Worm (Caenorhabditis elegans) whole organism, L2 larva: ENCODE measurements around the gene ugt-23.

Experiments
- ama-1 ChIP-seq: fragments of 150-350 bp; optimal IDR thresholded peaks from 2 replicates; lab custom pipeline; 2018; ENCODE audit warnings: inconsistent platforms
- elt-3 ChIP-seq: sonication (generic microtip); optimal IDR thresholded peaks from 2 replicates; lab custom pipeline; 2017; ENCODE audit warnings: missing biosample characterization, missing genetic modification characterization
- lin-13 ChIP-seq: fragments of 150-350 bp; optimal IDR thresholded peaks from 2 replicates; lab custom pipeline; 2014; ENCODE audit warnings: missing biosample characterization, missing genetic modification reagents, missing genetic modification characterization
- lsy-2 ChIP-seq, 2 experiments: fragments of 150-350 bp in 1 of 2; sonication (generic microtip) in 1 of 2; optimal IDR thresholded peaks; 2 replicates each; lab custom pipeline; 2014 to 2017; ENCODE audit warnings: missing biosample characterization in 2 of 2, missing genetic modification characterization in 2 of 2
- nhr-10 ChIP-seq: sonication (generic microtip); optimal IDR thresholded peaks from 2 replicates; lab custom pipeline; 2017; ENCODE audit warnings: missing biosample characterization, missing genetic modification characterization
- nhr-25 ChIP-seq: fragments of 150-350 bp; sonication (generic microtip); optimal IDR thresholded peaks from 3 replicates; lab custom pipeline; 2014; ENCODE audit warnings: missing biosample characterization, missing genetic modification characterization
- nhr-6 ChIP-seq: fragments of 150-350 bp; optimal IDR thresholded peaks from 2 replicates; lab custom pipeline; 2014; ENCODE audit warnings: missing biosample characterization, missing genetic modification characterization
- snpc-4 ChIP-seq: fragments of 150-350 bp; optimal IDR thresholded peaks from 2 replicates; lab custom pipeline; 2014; ENCODE audit warnings: missing biosample characterization, missing genetic modification characterization
- ztf-11 ChIP-seq: sonication (generic microtip); optimal IDR thresholded peaks from 2 replicates; lab custom pipeline; 2017; ENCODE audit warnings: missing biosample characterization, missing genetic modification characterization
- ztf-4 ChIP-seq: fragments of 150-350 bp; optimal IDR thresholded peaks from 2 replicates; lab custom pipeline; 2014; ENCODE audit warnings: missing biosample characterization, missing genetic modification characterization

DNA sequence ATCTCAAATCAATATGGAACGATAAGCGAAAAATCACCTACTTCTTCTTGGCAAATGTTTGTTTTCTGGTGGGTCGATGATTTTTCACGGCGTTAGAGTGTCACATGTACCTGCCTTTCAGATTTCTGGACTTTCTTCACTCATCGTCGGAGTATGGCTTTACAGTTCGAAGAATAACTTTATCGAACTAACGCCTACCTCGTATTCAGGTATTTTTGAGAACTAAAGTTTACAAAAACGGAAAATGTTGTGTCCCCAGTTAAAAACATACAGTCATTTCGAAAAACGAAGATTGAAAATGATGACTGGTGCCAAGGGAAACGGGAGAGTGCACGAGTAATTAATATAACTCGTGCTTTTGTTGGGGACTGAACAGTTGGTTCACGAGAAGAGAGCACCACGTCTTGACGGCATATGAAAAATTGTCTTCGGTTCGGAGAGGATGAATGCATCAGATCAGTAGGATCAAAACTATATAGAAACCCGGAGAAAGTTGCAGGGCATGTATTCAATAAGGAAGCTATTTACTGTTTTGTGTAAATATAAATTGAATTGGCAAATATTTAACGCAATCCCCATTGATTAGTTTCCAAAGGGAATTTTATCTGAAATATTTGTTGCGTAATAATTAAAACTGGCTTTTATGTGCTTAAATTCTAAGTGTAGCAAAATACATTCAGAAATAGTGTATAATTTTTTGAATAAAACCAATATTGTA is 8.5 kb upstream of the ugt-23 start:
- TF ChIP-seq lin-13 (GFP tag; lab: Kevin White, UChicago) (no peak), lsy-2 (tag; optimal IDR thresholded peaks at IDR 0.05; lab: Kevin White, UChicago) (no peak), ztf-11 (tag; lab: Kevin White, UChicago) (no peak), ama-1 (peak; percentile 2), nhr-25 (tag; lab: Kevin White, UChicago) (no peak), nhr-6 (tag; lab: Kevin White, UChicago) (no peak), elt-3 (tag; lab: Kevin White, UChicago) (no peak), ztf-4 (tag; lab: Kevin White, UChicago) (no peak), nhr-10 (no peak), snpc-4 (no peak)
